Fruit fly (Drosophila melanogaster) Kc167 (cell line): Measurements from ENCODE around the gene orb.

Source experiments
- Myc ChIP-seq: fragments of >200 bp; optimal IDR thresholded peaks from 2 replicates; lab custom pipeline; 2017; ENCODE audit warnings: missing external identifiers
- Sin3A ChIP-seq: fragments of >200 bp; optimal IDR thresholded peaks from 2 replicates; lab custom pipeline; 2018; ENCODE audit warnings: missing external identifiers
- h ChIP-seq: fragments of >200 bp; optimal IDR thresholded peaks from 3 replicates; lab custom pipeline; 2018; ENCODE audit warnings: missing external identifiers
- insv ChIP-seq: fragments of >200 bp; optimal IDR thresholded peaks from 3 replicates; lab custom pipeline; 2018; ENCODE audit warnings: missing external identifiers
- psq ChIP-seq: fragments of >200 bp; optimal IDR thresholded peaks from 2 replicates; lab custom pipeline; 2017; ENCODE audit warnings: missing external identifiers
- ttk ChIP-seq: sonication (Bioruptor generic); optimal IDR thresholded peaks from 2 replicates; lab custom pipeline; 2017; ENCODE audit warnings: missing external identifiers

orb gene

dm6 chr3R:23287951-23288350, 7.3 kb upstream of the orb start, which contains the start of gene wam:
wam (minus strand) TSS chr3R:23288051.
- no peak for TF ChIP-seq psq (lab: Kevin White, UChicago)
- no peak for TF ChIP-seq h
- TF ChIP-seq ttk (lab: Kevin White, UChicago): no peak
- TF ChIP-seq Sin3A: no peak

DNA sequence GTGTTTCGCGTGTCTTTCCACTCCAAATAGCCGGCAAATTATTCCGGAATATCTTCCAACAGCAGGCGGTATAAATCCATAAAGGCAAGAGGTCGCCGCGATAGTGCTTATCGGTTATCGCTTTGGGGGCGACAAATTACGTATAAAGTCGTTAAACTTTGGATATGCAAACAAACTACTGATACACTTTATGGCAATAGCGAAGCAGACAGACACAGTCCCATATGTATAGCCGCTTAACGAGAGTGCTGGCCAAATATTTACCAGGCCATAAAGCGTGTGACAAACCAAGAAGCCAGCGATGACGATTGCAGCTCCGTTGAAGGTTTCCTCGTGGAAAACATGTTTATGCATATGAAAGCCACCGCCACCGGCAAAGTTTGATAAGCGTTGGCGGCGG, 3.6 kb upstream of the orb start:
- no peak for TF ChIP-seq h
- no peak for TF ChIP-seq insv (lab: Kevin White, UChicago)
- TF ChIP-seq psq (lab: Kevin White, UChicago): no peak
- no peak for TF ChIP-seq Sin3A
- TF ChIP-seq Myc (lab: Kevin White, UChicago): no peak
- no peak for TF ChIP-seq ttk (lab: Kevin White, UChicago)

DNA sequence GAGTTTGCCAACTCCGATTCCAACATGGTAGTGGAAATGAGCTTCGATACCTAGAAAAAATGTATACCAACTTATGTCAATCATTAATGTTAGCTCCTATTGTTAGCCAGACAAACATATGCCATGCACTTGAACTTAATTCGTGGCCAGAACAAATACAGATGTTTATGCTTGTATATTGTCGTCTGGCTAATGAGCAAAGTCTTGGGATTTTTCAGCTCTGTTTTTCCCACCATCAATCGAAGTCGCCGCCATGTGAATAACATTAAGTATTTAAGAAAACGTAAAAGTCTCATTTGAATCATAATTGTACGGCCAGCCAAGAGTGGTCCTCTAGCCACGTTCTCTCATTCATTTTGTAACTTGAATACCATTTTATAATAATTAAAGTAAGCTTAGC, 3.0 kb upstream of the orb start, which contains the start of gene CG6763:
Gene CG6763, plus strand, starts transcription at position 301 of the 400 bp plus-strand sequence.
- TF ChIP-seq h (no peak), psq (lab: Kevin White, UChicago) (no peak), Sin3A (no peak), insv (lab: Kevin White, UChicago) (no peak), Myc (lab: Kevin White, UChicago) (no peak), ttk (lab: Kevin White, UChicago) (no peak)

DNA sequence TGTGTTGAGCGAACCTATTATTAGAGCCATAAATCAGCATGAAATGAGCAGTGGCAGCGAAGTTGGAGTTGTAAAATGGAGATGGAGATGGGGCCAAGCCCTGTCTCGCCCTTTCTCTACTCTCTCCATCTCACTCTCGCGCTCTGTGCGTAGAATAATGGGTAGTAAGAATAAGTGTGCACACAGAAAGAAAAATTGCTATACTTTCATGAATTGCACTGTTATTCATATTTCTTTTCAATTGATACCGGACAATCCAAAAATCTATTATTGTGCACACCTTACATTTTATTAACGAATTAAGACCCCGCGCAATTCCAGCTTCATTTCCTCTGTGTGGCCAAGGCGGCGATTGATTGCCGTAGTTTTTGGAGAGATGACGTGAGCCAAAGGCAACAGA, 822 bp downstream of the orb start:
- TF ChIP-seq ttk (lab: Kevin White, UChicago): no peak
- TF ChIP-seq h: no peak
- TF ChIP-seq Myc (lab: Kevin White, UChicago): no peak
- TF ChIP-seq Sin3A: no peak
- no peak for TF ChIP-seq psq (lab: Kevin White, UChicago)
- TF ChIP-seq insv (lab: Kevin White, UChicago): no peak

DNA sequence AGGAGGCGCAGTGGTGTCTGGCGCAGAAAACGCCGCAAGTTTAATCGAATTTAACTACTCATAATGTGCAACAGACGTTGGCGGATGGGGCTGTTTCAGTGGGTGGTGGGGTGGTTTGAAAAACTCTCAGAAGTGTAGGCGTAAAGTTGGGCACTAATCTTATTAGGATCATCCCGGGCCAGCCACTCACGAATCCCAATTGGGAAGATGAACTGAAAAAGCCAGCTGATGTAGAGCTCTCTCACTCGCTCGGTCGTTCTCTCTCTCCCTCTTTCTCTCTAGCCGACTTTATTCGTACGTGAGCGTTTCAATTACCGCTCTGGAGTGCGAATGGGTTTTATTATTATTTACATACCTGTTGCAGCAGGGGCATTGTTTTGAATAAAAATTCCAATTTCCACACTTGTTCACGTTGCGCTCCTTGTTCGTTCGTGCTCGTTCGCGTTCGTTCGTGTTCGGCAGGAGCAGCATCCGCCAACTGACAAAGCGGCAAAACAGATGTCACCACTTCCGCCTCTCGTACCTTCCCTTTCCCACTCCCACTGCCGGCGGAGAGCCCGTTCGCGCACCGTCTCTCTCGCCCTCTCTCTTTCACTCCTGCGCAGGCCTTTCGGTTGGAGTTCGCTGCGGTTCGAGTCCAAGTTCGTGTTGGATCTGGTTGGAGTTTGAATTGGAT, 1.8 kb downstream of the orb start:
- TF ChIP-seq psq (lab: Kevin White, UChicago) (no peak), h (no peak)

DNA sequence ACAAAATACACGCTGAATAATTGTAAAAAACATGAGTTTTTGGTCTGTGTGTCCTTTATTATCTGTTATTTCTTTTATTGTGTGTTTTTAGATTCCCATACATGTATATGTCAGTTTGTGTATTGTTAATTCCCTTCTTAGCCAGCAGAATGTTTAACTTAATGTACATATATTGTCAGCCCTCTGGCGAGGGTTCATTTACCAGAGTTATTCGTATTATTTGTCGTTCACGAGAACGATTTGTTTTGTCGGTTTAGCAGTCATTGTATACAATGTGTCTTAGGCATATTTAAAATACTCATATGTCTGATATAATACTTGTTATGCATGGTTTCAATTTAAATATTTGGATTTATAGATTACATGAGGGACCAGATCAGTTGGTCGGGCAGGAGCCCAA, 20.1 kb downstream of the orb start:
- TF ChIP-seq ttk (lab: Kevin White, UChicago): no peak

DNA sequence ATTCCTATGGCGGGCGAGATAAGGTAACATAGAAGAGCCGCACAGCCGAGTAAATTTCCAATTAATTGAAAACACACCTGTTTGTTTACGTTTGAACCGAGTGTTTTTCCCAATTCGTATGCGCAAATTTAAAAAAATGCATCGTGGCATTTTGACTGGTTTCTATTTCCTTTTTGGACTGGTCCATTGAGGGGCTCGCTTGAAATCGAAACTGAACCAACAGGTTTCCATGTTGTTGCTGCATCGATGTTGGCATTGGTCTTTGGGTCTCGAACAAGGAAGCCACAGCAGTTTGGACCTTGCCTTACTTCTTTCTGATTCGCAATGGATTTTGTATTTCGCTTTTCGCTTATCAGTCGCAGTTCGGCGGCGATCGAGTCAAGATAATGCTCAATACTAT, 22.1 kb downstream of the orb start:
- no peak for TF ChIP-seq Sin3A
- TF ChIP-seq h: no peak

- no peak for TF ChIP-seq Myc (lab: Kevin White, UChicago)
- no peak for TF ChIP-seq psq (lab: Kevin White, UChicago)
- TF ChIP-seq ttk (lab: Kevin White, UChicago): no peak
- TF ChIP-seq Sin3A: no peak
Measured at dm6 chr3R:23257986-23258427, 22.6 kb downstream of the orb start, which contains the start of the genes wda and Pex11c. wda (minus strand) TSS chr3R:23258087. Pex11c (plus strand) TSS chr3R:23258365.

DNA sequence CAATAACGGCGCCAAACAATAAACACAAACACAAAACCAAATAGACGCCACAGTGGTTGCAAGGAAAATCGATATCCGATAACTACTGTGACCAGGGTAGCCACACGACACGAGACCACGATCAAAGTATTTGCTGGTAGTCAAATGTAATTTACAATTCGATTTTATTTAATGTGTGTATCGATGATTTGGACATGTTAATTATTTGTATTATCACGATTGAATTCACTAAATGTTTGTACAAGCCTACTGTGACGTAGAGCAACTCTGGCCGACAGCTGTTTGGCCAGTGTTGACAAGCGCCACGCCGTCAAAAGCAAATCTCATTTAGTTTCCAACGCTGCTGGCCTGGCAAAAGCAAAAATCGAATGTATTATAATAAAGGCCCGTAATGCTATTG, 29.4 kb downstream of the orb start, which contains the start of the genes Rad60 and EloA:
Gene Rad60, minus strand, starts transcription at position 222 of the 400 bp plus-strand sequence.
Gene EloA, plus strand, starts transcription at position 308 of the 400 bp plus-strand sequence.
- no peak for TF ChIP-seq h
- TF ChIP-seq Sin3A: no peak
- no peak for TF ChIP-seq insv (lab: Kevin White, UChicago)
- no peak for TF ChIP-seq ttk (lab: Kevin White, UChicago)
- no peak for TF ChIP-seq psq (lab: Kevin White, UChicago)
- no peak for TF ChIP-seq Myc (lab: Kevin White, UChicago)

- TF ChIP-seq ttk (lab: Kevin White, UChicago) (no peak), Sin3A (no peak)
Measured at dm6 chr3R:23248853-23249573, 31.6 kb downstream of the orb start, which contains the start of gene CG4467. CG4467 (minus strand) TSS chr3R:23248903.

DNA sequence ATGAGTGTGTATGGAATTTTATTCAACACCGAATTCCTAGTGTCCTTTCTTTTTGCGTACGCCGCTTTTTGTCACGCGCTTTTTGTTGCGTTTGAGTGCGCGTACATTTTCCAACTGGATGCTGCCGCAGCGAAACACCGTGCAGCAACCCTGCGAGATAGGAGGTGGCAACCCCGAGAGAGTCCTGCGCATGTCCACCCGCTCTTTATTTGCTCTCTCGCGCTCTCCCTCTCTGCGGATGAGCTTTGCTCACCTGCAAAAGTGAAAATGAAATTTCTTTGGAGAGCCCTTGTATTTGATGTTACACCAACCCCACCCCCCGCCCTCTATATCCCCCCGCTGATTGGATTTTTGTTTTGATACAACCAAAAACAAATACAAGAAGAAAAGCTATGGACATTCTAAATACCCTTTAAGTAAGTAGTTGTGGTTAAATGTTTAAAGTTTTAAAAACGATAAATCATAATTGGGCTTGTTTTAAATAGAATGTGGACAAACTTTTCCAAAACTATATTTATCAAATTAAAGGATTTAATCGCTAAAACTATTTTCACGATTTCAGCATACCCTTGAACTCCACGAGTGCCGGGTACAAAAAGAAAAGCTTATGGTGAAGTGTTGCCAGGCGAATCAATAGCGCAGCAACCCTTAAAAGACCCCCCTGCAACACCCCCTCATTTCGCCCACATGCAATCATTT, 40.6 kb downstream of the orb start:
- TF ChIP-seq h (no peak), ttk (lab: Kevin White, UChicago) (no peak), Sin3A (no peak), Myc (lab: Kevin White, UChicago) (no peak), psq (lab: Kevin White, UChicago) (no peak), insv (lab: Kevin White, UChicago) (no peak)

- TF ChIP-seq Sin3A: no peak
- TF ChIP-seq ttk (lab: Kevin White, UChicago): no peak
- TF ChIP-seq Myc (lab: Kevin White, UChicago): no peak
- TF ChIP-seq insv (lab: Kevin White, UChicago): no peak
- TF ChIP-seq psq (lab: Kevin White, UChicago): no peak
- no peak for TF ChIP-seq h
Measured at dm6 chr3R:23239051-23239450, 41.6 kb downstream of the orb start.
